Worm (Caenorhabditis elegans): Measurements from ENCODE around the gene arrd-9.

ce11 chrII:12480811-12481210 lies at the start of gene arrd-9:
- no peak for TF ChIP-seq snpc-4 (GFP tag; optimal IDR thresholded peaks at IDR 0.05)
- no peak for TF ChIP-seq snpc-4 (tag; optimal IDR thresholded peaks at IDR 0.05)
- TF ChIP-seq B0035.1 (tag; optimal IDR thresholded peaks at IDR 0.05) = no peak
- no peak for TF ChIP-seq Y53F4B.3 (GFP tag; IDR thresholded peaks at IDR 0.05)
- no peak for TF ChIP-seq ztf-25 (GFP tag; IDR thresholded peaks at IDR 0.05)
